Fruit fly (Drosophila melanogaster) Kc167 (cell line): ENCODE measurements around the gene CG12567.

Source experiments
- Sin3A ChIP-seq: fragments of >200 bp; optimal IDR thresholded peaks from 2 replicates; lab custom pipeline; 2018; ENCODE audit warnings: missing external identifiers
- h ChIP-seq: fragments of >200 bp; optimal IDR thresholded peaks from 3 replicates; lab custom pipeline; 2018; ENCODE audit warnings: missing external identifiers
- insv ChIP-seq: fragments of >200 bp; optimal IDR thresholded peaks from 3 replicates; lab custom pipeline; 2018; ENCODE audit warnings: missing external identifiers
- psq ChIP-seq: fragments of >200 bp; optimal IDR thresholded peaks from 2 replicates; lab custom pipeline; 2017; ENCODE audit warnings: missing external identifiers
- ttk ChIP-seq: sonication (Bioruptor generic); optimal IDR thresholded peaks from 2 replicates; lab custom pipeline; 2017; ENCODE audit warnings: missing external identifiers

Gene CG12567

dm6 chr2L:23174282-23174914 lies at the start of gene CG12567:
TSS of gene CG12567 (minus strand) at chr2L:23174484.
- no peak for TF ChIP-seq ttk (lab: Kevin White, UChicago)
- no peak for TF ChIP-seq h (lab: Kevin White, UChicago)
- no peak for TF ChIP-seq insv (lab: Kevin White, UChicago)
- TF ChIP-seq Sin3A (lab: Kevin White, UChicago), result no peak

- no peak for TF ChIP-seq psq (lab: Kevin White, UChicago)
Observed at dm6 chr2L:23176008-23176645, 1.8 kb upstream of the CG12567 start.
